Fruit fly (Drosophila melanogaster) whole organism, embryonic: ENCODE data around the gene CG9173.

Experiments used
- Awh ChIP-seq: fragments of 200-800 bp; sonication (Bioruptor generic); IDR thresholded peaks from 2 replicates; pipeline ENCODE4, ENCODE4 v1.3.6; 2022; ENCODE audit warnings: missing biosample characterization, missing genetic modification characterization
- Bgb ChIP-seq: fragments of 200-800 bp; sonication (Bioruptor generic); IDR thresholded peaks from 2 replicates; pipeline ENCODE4 v1.3.6; 2022; ENCODE audit warnings: missing biosample characterization, missing genetic modification characterization; ENCODE audit not compliant: partially characterized antibody
- CG11093 ChIP-seq: fragments of 200-800 bp; sonication (Bioruptor generic); IDR thresholded peaks from 3 replicates; pipeline ENCODE4 v1.3.6; 2022; ENCODE audit warnings: missing biosample characterization, missing genetic modification characterization
- CG11456 ChIP-seq: fragments of 200-800 bp; sonication (Bioruptor generic); IDR thresholded peaks from 3 replicates; pipeline ENCODE4 v1.3.6; 2022; ENCODE audit warnings: missing biosample characterization, missing genetic modification characterization
- CG13123 ChIP-seq: fragments of 200-800 bp; sonication (Bioruptor generic); optimal IDR thresholded peaks from 2 replicates; lab custom pipeline; 2016; ENCODE audit warnings: missing biosample characterization, missing genetic modification characterization
- CG1603 ChIP-seq: fragments of 200-800 bp; sonication (Bioruptor generic); optimal IDR thresholded peaks from 2 replicates; lab custom pipeline; 2019; ENCODE audit warnings: missing biosample characterization, mild to moderate bottlenecking, missing genetic modification characterization, moderate library complexity
- CG16863 ChIP-seq: fragments of 200-800 bp; sonication (Bioruptor generic); optimal IDR thresholded peaks from 3 replicates; lab custom pipeline; 2016; ENCODE audit warnings: missing biosample characterization, missing genetic modification characterization
- CG17912 ChIP-seq: fragments of 200-800 bp; sonication (Bioruptor generic); optimal IDR thresholded peaks from 2 replicates; lab custom pipeline; 2018; ENCODE audit warnings: missing biosample characterization, mild to moderate bottlenecking, missing genetic modification characterization
- CG1832 ChIP-seq: fragments of 200-800 bp; sonication (Bioruptor generic); optimal IDR thresholded peaks from 2 replicates; lab custom pipeline; 2017; ENCODE audit warnings: missing biosample characterization, mild to moderate bottlenecking, missing genetic modification characterization, inconsistent platforms
- CG2202 ChIP-seq: fragments of 200-800 bp; sonication (Bioruptor generic); optimal IDR thresholded peaks from 2 replicates; lab custom pipeline; 2018; ENCODE audit warnings: missing biosample characterization, mild to moderate bottlenecking, missing genetic modification characterization
- CG2875 ChIP-seq: fragments of 200-800 bp; sonication (Bioruptor generic); optimal IDR thresholded peaks from 2 replicates; lab custom pipeline; 2017; ENCODE audit warnings: missing biosample characterization, mild to moderate bottlenecking, missing genetic modification characterization, missing genetic modification reagents
- CG2889 ChIP-seq: fragments of 200-800 bp; sonication (Bioruptor generic); IDR thresholded peaks from 3 replicates; pipeline ENCODE4 v1.3.6; 2022; ENCODE audit warnings: missing biosample characterization, missing genetic modification characterization
- CG3163 ChIP-seq: fragments of 200-800 bp; sonication (Bioruptor generic); optimal IDR thresholded peaks from 3 replicates; lab custom pipeline; 2016; ENCODE audit warnings: missing biosample characterization, missing genetic modification characterization
- CG32532 ChIP-seq: fragments of 200-800 bp; sonication (Bioruptor generic); IDR thresholded peaks from 2 replicates; pipeline ENCODE4 v1.3.6; 2022; ENCODE audit warnings: missing biosample characterization, missing genetic modification characterization
- CG32772 ChIP-seq: fragments of 200-800 bp; sonication (Bioruptor generic); IDR thresholded peaks from 2 replicates; pipeline ENCODE4 v1.3.6; 2022; ENCODE audit warnings: missing biosample characterization, missing genetic modification characterization
- CG4730 ChIP-seq: fragments of 200-800 bp; sonication (Bioruptor generic); IDR thresholded peaks from 2 replicates; pipeline ENCODE4 v1.3.6; 2022; ENCODE audit warnings: missing biosample characterization, missing genetic modification characterization
- CG7271 ChIP-seq: fragments of 200-800 bp; sonication (Bioruptor generic); optimal IDR thresholded peaks from 2 replicates; lab custom pipeline; 2018; ENCODE audit warnings: missing biosample characterization, mild to moderate bottlenecking, missing genetic modification characterization, moderate library complexity
- CG8089 ChIP-seq: fragments of 200-800 bp; sonication (Bioruptor generic); optimal IDR thresholded peaks from 3 replicates; lab custom pipeline; 2016; ENCODE audit warnings: missing biosample characterization, missing genetic modification characterization
- CG8478 ChIP-seq: fragments of >200 bp; optimal IDR thresholded peaks from 2 replicates; lab custom pipeline; 2018
- CG8944 ChIP-seq: fragments of 200-800 bp; sonication (Bioruptor generic); optimal IDR thresholded peaks from 3 replicates; lab custom pipeline; 2016; ENCODE audit warnings: missing biosample characterization, missing genetic modification characterization
- CG9797 ChIP-seq: fragments of 200-800 bp; sonication (Bioruptor generic); optimal IDR thresholded peaks from 3 replicates; lab custom pipeline; 2018; ENCODE audit warnings: missing biosample characterization, mild to moderate bottlenecking, missing genetic modification characterization
- HLH4C ChIP-seq: fragments of 200-800 bp; sonication (Bioruptor generic); IDR thresholded peaks from 3 replicates; pipeline ENCODE4 v1.3.6; 2022; ENCODE audit warnings: missing biosample characterization, missing genetic modification characterization; ENCODE audit not compliant: partially characterized antibody
- Jarid2 ChIP-seq: fragments of 200-800 bp; sonication (Bioruptor generic); optimal IDR thresholded peaks from 3 replicates; lab custom pipeline; 2017; ENCODE audit warnings: mild to moderate bottlenecking, missing biosample characterization, missing genetic modification reagents, missing genetic modification characterization
- Med ChIP-seq: fragments of 200-800 bp; sonication (Bioruptor generic); peaks from one replicate; lab custom pipeline; 2016; ENCODE audit warnings: missing biosample characterization, missing genetic modification characterization, mild to moderate bottlenecking, inconsistent platforms, moderate library complexity
- NFAT ChIP-seq: fragments of 200-800 bp; sonication (Bioruptor generic); IDR thresholded peaks from 2 replicates; pipeline ENCODE4 v1.3.6; 2022; ENCODE audit warnings: missing biosample characterization, missing genetic modification characterization
- Pdp1 ChIP-seq, 2 experiments: fragments of 200-800 bp; sonication (Bioruptor generic); optimal IDR thresholded peaks; 3 replicates each; lab custom pipeline; 2016; ENCODE audit warnings: missing biosample characterization in 2 of 2, missing genetic modification characterization in 2 of 2, mild to moderate bottlenecking in 1 of 2, moderate library complexity in 1 of 2
- Ssrp ChIP-seq: fragments of 200-800 bp; sonication (Bioruptor generic); optimal IDR thresholded peaks from 2 replicates; lab custom pipeline; 2018; ENCODE audit warnings: missing biosample characterization, mild to moderate bottlenecking, missing genetic modification characterization, moderate library complexity
- Xbp1 ChIP-seq: fragments of 200-800 bp; sonication (Bioruptor generic); optimal IDR thresholded peaks from 3 replicates; lab custom pipeline; 2016; ENCODE audit warnings: missing biosample characterization, mild to moderate bottlenecking, missing genetic modification characterization
- bcd ChIP-seq: fragments of 200-800 bp; sonication (Bioruptor generic); optimal IDR thresholded peaks from 2 replicates; lab custom pipeline; 2017; ENCODE audit warnings: missing biosample characterization, mild to moderate bottlenecking, missing genetic modification characterization
- bsh ChIP-seq, 2 experiments: fragments of 200-800 bp; sonication (Bioruptor generic); optimal IDR thresholded peaks; 2 replicates each; lab custom pipeline; 2017 to 2018; ENCODE audit warnings: mild to moderate bottlenecking in 2 of 2, missing biosample characterization in 2 of 2, missing genetic modification characterization in 2 of 2, moderate library complexity in 1 of 2
- cad ChIP-seq: fragments of >200 bp; optimal IDR thresholded peaks from 2 replicates; lab custom pipeline; 2017; ENCODE audit warnings: missing biosample characterization, missing genetic modification characterization
- cato ChIP-seq: fragments of 200-800 bp; sonication (Bioruptor generic); optimal IDR thresholded peaks from 2 replicates; lab custom pipeline; 2016; ENCODE audit warnings: missing biosample characterization, missing genetic modification characterization, borderline replicate concordance
- crol ChIP-seq: fragments of 200-800 bp; sonication (Bioruptor generic); IDR thresholded peaks from 2 replicates; pipeline ENCODE4 v1.3.6; 2022; ENCODE audit warnings: missing biosample characterization, missing genetic modification characterization
- dmrt11E ChIP-seq: fragments of 200-800 bp; sonication (Bioruptor generic); optimal IDR thresholded peaks from 3 replicates; lab custom pipeline; 2018; ENCODE audit warnings: missing biosample characterization, mild to moderate bottlenecking, missing genetic modification characterization, moderate library complexity
- esg ChIP-seq: fragments of 200-800 bp; sonication (Bioruptor generic); conservative IDR thresholded peaks from 2 replicates; pipeline ENCODE4 v1.3.6; 2022; ENCODE audit warnings: missing biosample characterization, missing genetic modification characterization
- fd96Cb ChIP-seq: fragments of 200-800 bp; sonication (Bioruptor generic); optimal IDR thresholded peaks from 2 replicates; lab custom pipeline; 2018; ENCODE audit warnings: missing biosample characterization, mild to moderate bottlenecking, missing genetic modification characterization, moderate library complexity
- gsb-n ChIP-seq: fragments of 200-800 bp; sonication (Bioruptor generic); optimal IDR thresholded peaks from 3 replicates; lab custom pipeline; 2018; ENCODE audit warnings: missing biosample characterization, mild to moderate bottlenecking, missing genetic modification characterization
- hkb ChIP-seq, 2 experiments: fragments of 200-800 bp in 1 of 2; fragments of >200 bp in 1 of 2; sonication (Bioruptor generic) in 1 of 2; IDR thresholded peaks in 1 of 2; optimal IDR thresholded peaks in 1 of 2; 2 replicates each; pipeline versions ENCODE4 v1.3.6 to Lab custom; 2017 to 2022; ENCODE audit warnings: missing biosample characterization in 1 of 2, missing genetic modification characterization in 1 of 2
- lilli ChIP-seq: fragments of 200-800 bp; sonication (Bioruptor generic); optimal IDR thresholded peaks from 3 replicates; lab custom pipeline; 2016; ENCODE audit warnings: missing biosample characterization, missing genetic modification characterization
- maf-S ChIP-seq: fragments of 200-800 bp; sonication (Bioruptor generic); optimal IDR thresholded peaks from 2 replicates; lab custom pipeline; 2016; ENCODE audit warnings: missing biosample characterization, missing genetic modification characterization
- nerfin-1 ChIP-seq: fragments of 200-800 bp; sonication (Bioruptor generic); optimal IDR thresholded peaks from 3 replicates; lab custom pipeline; 2019; ENCODE audit warnings: missing biosample characterization, mild to moderate bottlenecking, missing genetic modification characterization, moderate library complexity
- nom ChIP-seq: fragments of 200-800 bp; sonication (Bioruptor generic); optimal IDR thresholded peaks from 2 replicates; lab custom pipeline; 2017; ENCODE audit warnings: missing biosample characterization, missing genetic modification characterization, mild to moderate bottlenecking, moderate library complexity, missing genetic modification reagents
- peb ChIP-seq: fragments of 200-800 bp; sonication (Bioruptor generic); IDR thresholded peaks from 2 replicates; pipeline ENCODE4 v1.3.6; 2022; ENCODE audit warnings: missing biosample characterization, missing genetic modification characterization
- pnt ChIP-seq: fragments of 200-800 bp; sonication (Bioruptor generic); optimal IDR thresholded peaks from 3 replicates; lab custom pipeline; 2016; ENCODE audit warnings: missing biosample characterization, missing genetic modification characterization
- ranshi ChIP-seq: fragments of 200-800 bp; sonication (Bioruptor generic); IDR thresholded peaks from 2 replicates; pipeline ENCODE4 v1.3.6; 2022; ENCODE audit warnings: missing biosample characterization, missing genetic modification characterization
- row ChIP-seq: fragments of 200-800 bp; sonication (Bioruptor generic); IDR thresholded peaks from 3 replicates; pipeline ENCODE4 v1.3.6; 2022; ENCODE audit warnings: missing biosample characterization, missing genetic modification characterization
- sr ChIP-seq: fragments of 200-800 bp; sonication (Bioruptor generic); IDR thresholded peaks from 3 replicates; pipeline ENCODE4 v1.3.6; 2022; ENCODE audit warnings: missing biosample characterization, missing genetic modification characterization
- twi ChIP-seq: fragments of 200-800 bp; optimal IDR thresholded peaks from 2 replicates; lab custom pipeline; 2019; ENCODE audit warnings: missing biosample characterization, mild to moderate bottlenecking, missing genetic modification characterization, moderate library complexity
- wor ChIP-seq: fragments of 200-800 bp; sonication (Bioruptor generic); IDR thresholded peaks from 2 replicates; pipeline ENCODE4 v1.3.6; 2022; ENCODE audit warnings: missing biosample characterization, missing genetic modification characterization
- zen2 ChIP-seq: fragments of 200-800 bp; sonication (Bioruptor generic); IDR thresholded peaks from 3 replicates; pipeline ENCODE4 v1.3.6; 2022; ENCODE audit warnings: missing biosample characterization, missing genetic modification characterization; ENCODE audit not compliant: partially characterized antibody

The CG9173 gene

dm6 chr3L:1463547-1463946 is 40.3 kb upstream of the CG9173 start, which contains the start of gene rho (continued):
- 0 out of 3 replicates have a peak, but pooled peaks have one; percentile 4 for TF ChIP-seq row (GFP tag; lab: Robert Waterston, UW)
- peak in 1 of 2 experiments; percentile 6 for TF ChIP-seq Pdp1 (GFP tag; optimal IDR thresholded peaks at IDR 0.05; lab: Kevin White, UChicago)
- peak; percentile 17 for TF ChIP-seq CG1603 (tag; lab: Kevin White, UChicago)
- peak; percentile 46 for TF ChIP-seq gsb-n (tag; lab: Kevin White, UChicago)
- peak; percentile 2 for TF ChIP-seq lilli (GFP tag; lab: Kevin White, UChicago)
- peak; percentile 67; the same call in 1 of the 2 replicates for TF ChIP-seq Bgb (GFP tag; lab: Robert Waterston, UW)
- peak; percentile 95 for TF ChIP-seq Med (GFP tag; lab: Kevin White, UChicago)
- TF ChIP-seq CG8478 (lab: Kevin White, UChicago) = no peak
- TF ChIP-seq NFAT (GFP tag; lab: Robert Waterston, UW) = peak; percentile 62; the same call in 1 of the 2 replicates
- no peak for TF ChIP-seq CG7271 (tag; lab: Kevin White, UChicago)
- TF ChIP-seq maf-S (GFP tag; lab: Kevin White, UChicago) = no peak
- TF ChIP-seq Xbp1 = no peak
- no peak for TF ChIP-seq CG4730 (GFP tag; lab: Robert Waterston, UW)
- TF ChIP-seq hkb (optimal IDR thresholded peaks at IDR 0.05; lab: Kevin White, UChicago) = no peak
- no peak for TF ChIP-seq hkb (GFP tag; IDR thresholded peaks at IDR 0.05; lab: Robert Waterston, UW)
- peak; percentile 19 for TF ChIP-seq twi
- TF ChIP-seq CG3163 (GFP tag; lab: Kevin White, UChicago) = peak; percentile 35
- TF ChIP-seq Ssrp (tag; lab: Kevin White, UChicago) = no peak
- TF ChIP-seq CG32532 (GFP tag; lab: Robert Waterston, UW) = peak; percentile 29; the same call in 1 of the 2 replicates
- TF ChIP-seq fd96Cb (tag; lab: Kevin White, UChicago) = no peak
- TF ChIP-seq CG9797 (GFP tag; lab: Kevin White, UChicago) = no peak
- peak; percentile 49; the same call in 1 of the 2 replicates for TF ChIP-seq crol
- peak; percentile 46 for TF ChIP-seq CG8089 (GFP tag; lab: Kevin White, UChicago)
- TF ChIP-seq CG32772 (GFP tag; lab: Robert Waterston, UW) = no peak
- TF ChIP-seq nom (GFP tag; lab: Kevin White, UChicago) = peak; percentile 46
- TF ChIP-seq peb (GFP tag; lab: Robert Waterston, UW) = no peak
- TF ChIP-seq bcd (GFP tag; lab: Kevin White, UChicago) = no peak
- TF ChIP-seq CG11093 (GFP tag; lab: Robert Waterston, UW) = no peak
- no peak for TF ChIP-seq cato (GFP tag; lab: Kevin White, UChicago)
- TF ChIP-seq Jarid2 = peak; percentile 100
- TF ChIP-seq CG2889 (GFP tag; lab: Robert Waterston, UW) = no peak
- no peak for TF ChIP-seq wor (GFP tag; lab: Robert Waterston, UW)
- no peak for TF ChIP-seq dmrt11E (tag; lab: Kevin White, UChicago)
- TF ChIP-seq HLH4C (GFP tag; lab: Robert Waterston, UW) = peak; percentile 48; the same call in 1 of the 3 replicates
- peak; percentile 56; the same call in 1 of the 3 replicates for TF ChIP-seq CG11456
- TF ChIP-seq bsh (GFP tag; optimal IDR thresholded peaks at IDR 0.05; lab: Kevin White, UChicago) = peak in 1 of 2 experiments; percentile 34
- TF ChIP-seq CG8944 (GFP tag; lab: Kevin White, UChicago) = no peak
- no peak; the same call in 1 of the 2 replicates for TF ChIP-seq ranshi (GFP tag; lab: Robert Waterston, UW)
- TF ChIP-seq pnt (GFP tag; lab: Kevin White, UChicago) = no peak
- no peak for TF ChIP-seq CG2875
- TF ChIP-seq zen2 (GFP tag; lab: Robert Waterston, UW) = peak; percentile 60; the same call in 2 of the 3 replicates
- no peak for TF ChIP-seq CG17912 (GFP tag; lab: Kevin White, UChicago)
- peak; percentile 25 for TF ChIP-seq CG16863 (GFP tag; lab: Kevin White, UChicago)
- no peak for TF ChIP-seq Awh (GFP tag; lab: Robert Waterston, UW)
- TF ChIP-seq cad = no peak
- TF ChIP-seq CG1832 (GFP tag; lab: Kevin White, UChicago) = no peak
- TF ChIP-seq esg (GFP tag; lab: Robert Waterston, UW) = no peak
- peak; percentile 15 for TF ChIP-seq CG13123 (GFP tag; lab: Kevin White, UChicago)
- peak; percentile 15 for TF ChIP-seq nerfin-1
- peak; percentile 68; the same call in 2 of the 3 replicates for TF ChIP-seq sr
- TF ChIP-seq CG2202 = peak; percentile 17
